Fruit fly (Drosophila melanogaster) whole organism, embryonic: ENCODE results near the gene Cpr67Fb.

Experiments
- Atf3 ChIP-seq: fragments of 200-800 bp; sonication (Bioruptor generic); optimal IDR thresholded peaks from 3 replicates; lab custom pipeline; 2016; ENCODE audit warnings: missing biosample characterization, missing genetic modification characterization
- CG10267 ChIP-seq: fragments of 200-800 bp; sonication (Bioruptor generic); optimal IDR thresholded peaks from 2 replicates; lab custom pipeline; 2018; ENCODE audit warnings: missing biosample characterization, mild to moderate bottlenecking, missing genetic modification characterization, moderate library complexity
- CG10462 ChIP-seq: fragments of 200-800 bp; sonication (Bioruptor generic); optimal IDR thresholded peaks from 2 replicates; lab custom pipeline; 2016; ENCODE audit warnings: missing biosample characterization, missing genetic modification characterization
- CG11560 ChIP-seq: fragments of 200-800 bp; sonication (Bioruptor generic); IDR thresholded peaks from 3 replicates; pipeline ENCODE4 v1.3.6; 2022; ENCODE audit warnings: missing biosample characterization, missing genetic modification characterization
- CG1233 ChIP-seq: fragments of 200-800 bp; sonication (Bioruptor generic); optimal IDR thresholded peaks from 4 replicates; lab custom pipeline; 2018; ENCODE audit warnings: missing biosample characterization, mild to moderate bottlenecking, missing genetic modification characterization
- CG12744 ChIP-seq: fragments of 200-800 bp; sonication (Bioruptor generic); optimal IDR thresholded peaks from 2 replicates; lab custom pipeline; 2016; ENCODE audit warnings: missing biosample characterization, missing genetic modification characterization
- CG13287 ChIP-seq: fragments of 200-800 bp; sonication (Bioruptor generic); IDR thresholded peaks from 2 replicates; pipeline ENCODE4 v1.3.6; 2022; ENCODE audit warnings: missing biosample characterization, missing genetic modification characterization; ENCODE audit not compliant: partially characterized antibody
- CG14965 ChIP-seq: fragments of 200-800 bp; sonication (Bioruptor generic); optimal IDR thresholded peaks from 2 replicates; lab custom pipeline; 2016; ENCODE audit warnings: missing biosample characterization, missing genetic modification characterization, borderline replicate concordance
- CG15011 ChIP-seq: fragments of 200-800 bp; sonication (Bioruptor generic); optimal IDR thresholded peaks from 3 replicates; lab custom pipeline; 2018; ENCODE audit warnings: missing biosample characterization, mild to moderate bottlenecking, missing genetic modification characterization
- CG15073 ChIP-seq: fragments of 200-800 bp; sonication (Bioruptor generic); optimal IDR thresholded peaks from 2 replicates; lab custom pipeline; 2016; ENCODE audit warnings: missing biosample characterization, missing genetic modification characterization
- CG15479 ChIP-seq: fragments of 200-800 bp; sonication (Bioruptor generic); optimal IDR thresholded peaks from 3 replicates; lab custom pipeline; 2019; ENCODE audit warnings: missing biosample characterization, mild to moderate bottlenecking, missing genetic modification characterization, moderate library complexity
- CG15696 ChIP-seq: fragments of 200-800 bp; sonication (Bioruptor generic); optimal IDR thresholded peaks from 2 replicates; lab custom pipeline; 2019; ENCODE audit warnings: missing biosample characterization, mild to moderate bottlenecking, missing genetic modification characterization, moderate library complexity
- CG17802 ChIP-seq: fragments of 200-800 bp; sonication (Bioruptor generic); optimal IDR thresholded peaks from 2 replicates; lab custom pipeline; 2018; ENCODE audit warnings: missing biosample characterization, mild to moderate bottlenecking, missing genetic modification characterization, moderate library complexity
- CG1792 ChIP-seq: fragments of 200-800 bp; sonication (Bioruptor generic); optimal IDR thresholded peaks from 2 replicates; lab custom pipeline; 2016; ENCODE audit warnings: missing biosample characterization, missing genetic modification characterization
- CG31388 ChIP-seq: fragments of 200-800 bp; sonication (Bioruptor generic); optimal IDR thresholded peaks from 2 replicates; lab custom pipeline; 2016; ENCODE audit warnings: missing biosample characterization, missing genetic modification characterization
- CG31441 ChIP-seq: fragments of 200-800 bp; sonication (Bioruptor generic); IDR thresholded peaks from 2 replicates; pipeline ENCODE4 v1.3.6; 2022; ENCODE audit warnings: missing biosample characterization, missing genetic modification characterization
- CG4360 ChIP-seq: fragments of 200-800 bp; sonication (Bioruptor generic); IDR thresholded peaks from 2 replicates; pipeline ENCODE4 v1.3.6; 2022; ENCODE audit warnings: missing biosample characterization, missing genetic modification characterization
- CG6765 ChIP-seq: fragments of 200-800 bp; sonication (Bioruptor generic); optimal IDR thresholded peaks from 3 replicates; lab custom pipeline; 2017; ENCODE audit warnings: missing biosample characterization, mild to moderate bottlenecking, missing genetic modification characterization
- CG7271 ChIP-seq: fragments of 200-800 bp; sonication (Bioruptor generic); optimal IDR thresholded peaks from 2 replicates; lab custom pipeline; 2018; ENCODE audit warnings: missing biosample characterization, mild to moderate bottlenecking, missing genetic modification characterization, moderate library complexity
- CG7786 ChIP-seq: fragments of 200-800 bp; sonication (Bioruptor generic); optimal IDR thresholded peaks from 2 replicates; lab custom pipeline; 2016; ENCODE audit warnings: missing biosample characterization, missing genetic modification characterization
- CG7963 ChIP-seq: fragments of 200-800 bp; sonication (Bioruptor generic); IDR thresholded peaks from 3 replicates; pipeline ENCODE4 v1.3.6; 2022; ENCODE audit warnings: missing biosample characterization, missing genetic modification characterization; ENCODE audit not compliant: partially characterized antibody
- CHES-1-like ChIP-seq: fragments of 200-800 bp; sonication (Bioruptor generic); optimal IDR thresholded peaks from 2 replicates; lab custom pipeline; 2016; ENCODE audit warnings: missing biosample characterization, missing genetic modification characterization
- Dbx ChIP-seq: fragments of 200-800 bp; sonication (Bioruptor generic); IDR thresholded peaks from 3 replicates; pipeline ENCODE4 v1.3.6; 2022; ENCODE audit warnings: missing biosample characterization, missing genetic modification characterization
- Dip3 ChIP-seq: fragments of 200-800 bp; sonication (Bioruptor generic); optimal IDR thresholded peaks from 3 replicates; lab custom pipeline; 2016; ENCODE audit warnings: missing biosample characterization, missing genetic modification characterization
- Dref ChIP-seq: fragments of 200-800 bp; sonication (Bioruptor generic); IDR thresholded peaks from 2 replicates; pipeline ENCODE4 v1.3.6; 2022; ENCODE audit warnings: missing biosample characterization, missing genetic modification characterization
- H2.0 ChIP-seq: fragments of 200-800 bp; sonication (Bioruptor generic); IDR thresholded peaks from 2 replicates; pipeline ENCODE4 v1.3.6; 2022; ENCODE audit warnings: missing biosample characterization, missing genetic modification characterization
- HHEX ChIP-seq: fragments of 200-800 bp; sonication (Bioruptor generic); optimal IDR thresholded peaks from 3 replicates; lab custom pipeline; 2017; ENCODE audit warnings: missing biosample characterization, mild to moderate bottlenecking, missing genetic modification characterization, missing genetic modification reagents
- Max ChIP-seq: fragments of 200-800 bp; sonication (Bioruptor generic); optimal IDR thresholded peaks from 2 replicates; lab custom pipeline; 2016; ENCODE audit warnings: missing biosample characterization, mild to moderate bottlenecking, missing genetic modification characterization
- Myb ChIP-seq: fragments of 200-800 bp; sonication (Bioruptor generic); optimal IDR thresholded peaks from 2 replicates; lab custom pipeline; 2016; ENCODE audit warnings: missing biosample characterization, missing genetic modification characterization
- Nf-YC ChIP-seq: fragments of 200-800 bp; optimal IDR thresholded peaks from 3 replicates; lab custom pipeline; 2019; ENCODE audit warnings: missing biosample characterization, mild to moderate bottlenecking, missing genetic modification characterization, moderate library complexity
- Stat92E ChIP-seq, 3 experiments: fragments of >200 bp in 2 of 3; fragments of 200-800 bp in 1 of 3; sonication (Bioruptor generic) in 1 of 3; optimal IDR thresholded peaks; 2 replicates each; lab custom pipeline; 2017 to 2019; ENCODE audit warnings: missing biosample characterization in 3 of 3, missing genetic modification characterization in 3 of 3, mild to moderate bottlenecking in 1 of 3, moderate library complexity in 1 of 3
- TFAM ChIP-seq: fragments of 200-800 bp; sonication (Bioruptor generic); optimal IDR thresholded peaks from 2 replicates; lab custom pipeline; 2017; ENCODE audit warnings: missing biosample characterization, missing genetic modification characterization, inconsistent platforms
- Taf1 ChIP-seq: fragments of 200-800 bp; sonication (Bioruptor generic); IDR thresholded peaks from 2 replicates; pipeline ENCODE4 v1.3.6; 2022; ENCODE audit warnings: missing biosample characterization, missing genetic modification characterization
- ac ChIP-seq: fragments of 200-800 bp; sonication (Bioruptor generic); optimal IDR thresholded peaks from 3 replicates; lab custom pipeline; 2017; ENCODE audit warnings: missing biosample characterization, mild to moderate bottlenecking, missing genetic modification characterization
- ci ChIP-seq: fragments of 200-800 bp; sonication (Bioruptor generic); IDR thresholded peaks from 3 replicates; pipeline ENCODE4 v1.3.6; 2022; ENCODE audit warnings: missing biosample characterization, missing genetic modification characterization
- croc ChIP-seq: fragments of 200-800 bp; sonication (Bioruptor generic); conservative IDR thresholded peaks from 3 replicates; pipeline ENCODE4 v1.3.6; 2022; ENCODE audit warnings: missing biosample characterization, missing genetic modification characterization
- dmrt99B ChIP-seq: fragments of 200-800 bp; sonication (Bioruptor generic); optimal IDR thresholded peaks from 2 replicates; lab custom pipeline; 2018; ENCODE audit warnings: missing biosample characterization, mild to moderate bottlenecking, missing genetic modification characterization, moderate library complexity
- fd102C ChIP-seq: fragments of 200-800 bp; sonication (Bioruptor generic); optimal IDR thresholded peaks from 2 replicates; lab custom pipeline; 2018; ENCODE audit warnings: missing biosample characterization, mild to moderate bottlenecking, missing genetic modification characterization, moderate library complexity
- lbe ChIP-seq: fragments of 200-800 bp; sonication (Bioruptor generic); optimal IDR thresholded peaks from 2 replicates; lab custom pipeline; 2016; ENCODE audit warnings: missing biosample characterization, mild to moderate bottlenecking, missing genetic modification characterization
- pan ChIP-seq, 4 experiments: fragments of >200 bp in 3 of 4; fragments of 200-800 bp in 1 of 4; sonication (Bioruptor generic) in 1 of 4; optimal IDR thresholded peaks in 3 of 4; IDR thresholded peaks in 1 of 4; 2 replicates each; pipeline versions ENCODE4 v1.3.6 to Lab custom; 2017 to 2022; ENCODE audit warnings: missing biosample characterization in 2 of 4, missing genetic modification characterization in 2 of 4, mixed read lengths in 1 of 4
- pb ChIP-seq: fragments of 200-800 bp; sonication (Bioruptor generic); optimal IDR thresholded peaks from 3 replicates; lab custom pipeline; 2016; ENCODE audit warnings: missing biosample characterization, missing genetic modification characterization
- peb ChIP-seq: fragments of 200-800 bp; sonication (Bioruptor generic); IDR thresholded peaks from 2 replicates; pipeline ENCODE4 v1.3.6; 2022; ENCODE audit warnings: missing biosample characterization, missing genetic modification characterization
- pita ChIP-seq: fragments of 200-800 bp; sonication (Bioruptor generic); optimal IDR thresholded peaks from 2 replicates; lab custom pipeline; 2017; ENCODE audit warnings: missing biosample characterization, mild to moderate bottlenecking, missing genetic modification characterization
- pros ChIP-seq: fragments of 200-800 bp; sonication (Bioruptor generic); optimal IDR thresholded peaks from 3 replicates; lab custom pipeline; 2019; ENCODE audit warnings: missing biosample characterization, mild to moderate bottlenecking, missing genetic modification characterization, moderate library complexity
- so ChIP-seq: fragments of 200-800 bp; sonication (Bioruptor generic); IDR thresholded peaks from 3 replicates; pipeline ENCODE4 v1.3.6; 2022; ENCODE audit warnings: missing biosample characterization, missing genetic modification characterization
- stc ChIP-seq: fragments of 200-800 bp; sonication (Bioruptor generic); IDR thresholded peaks from 2 replicates; pipeline ENCODE4 v1.3.6; 2022; ENCODE audit warnings: missing biosample characterization, missing genetic modification characterization
- tgo ChIP-seq: fragments of 200-800 bp; sonication (Bioruptor generic); IDR thresholded peaks from 3 replicates; pipeline ENCODE4 v1.3.6; 2022; ENCODE audit warnings: missing biosample characterization, missing genetic modification characterization
- vfl ChIP-seq: fragments of 200-800 bp; sonication (Bioruptor generic); optimal IDR thresholded peaks from 2 replicates; lab custom pipeline; 2016; ENCODE audit warnings: missing biosample characterization, missing genetic modification characterization
- wor ChIP-seq: fragments of 200-800 bp; sonication (Bioruptor generic); IDR thresholded peaks from 2 replicates; pipeline ENCODE4 v1.3.6; 2022; ENCODE audit warnings: missing biosample characterization, missing genetic modification characterization
- zfh2 ChIP-seq: fragments of 200-800 bp; sonication (Bioruptor generic); optimal IDR thresholded peaks from 2 replicates; lab custom pipeline; 2016; ENCODE audit warnings: missing biosample characterization, missing genetic modification characterization

The Cpr67Fb gene

DNA sequence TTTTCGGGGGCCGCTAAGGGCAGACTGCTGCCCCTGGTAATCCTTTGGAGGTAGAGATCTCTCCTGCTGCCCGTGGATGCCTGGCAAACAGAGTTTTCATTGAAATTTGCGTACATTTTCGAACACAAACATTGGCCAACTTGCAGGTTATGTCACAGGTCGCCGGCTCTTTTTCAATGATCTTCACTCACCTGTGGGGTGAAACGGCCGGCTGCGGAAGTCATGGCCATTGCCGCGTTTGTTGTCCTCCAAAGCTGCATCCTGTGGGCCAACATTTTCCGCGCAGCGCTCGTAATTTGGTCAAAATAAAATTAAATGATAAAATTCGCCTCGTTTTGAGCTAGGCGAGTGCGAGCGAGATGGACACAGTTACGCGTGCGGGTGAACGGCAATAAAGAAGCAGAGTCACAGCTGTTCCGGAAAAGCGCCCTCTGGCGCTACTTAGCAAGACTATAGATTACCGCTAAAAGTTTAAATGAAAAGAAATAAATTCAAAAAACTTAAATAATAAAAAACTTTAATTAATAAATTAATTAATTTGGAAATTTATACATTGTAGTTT, 8.2 kb upstream of the Cpr67Fb start (continued):
- TF ChIP-seq TFAM (GFP tag; lab: Kevin White, UChicago) (no peak), CG4360 (GFP tag; lab: Robert Waterston, UW) (no peak), Stat92E (GFP tag; optimal IDR thresholded peaks at IDR 0.05; lab: Kevin White, UChicago) (no peak), CG31388 (GFP tag; lab: Kevin White, UChicago) (no peak), CG15696 (tag; lab: Kevin White, UChicago) (no peak), ci (GFP tag; lab: Robert Waterston, UW) (no peak), croc (GFP tag; lab: Robert Waterston, UW) (no peak), CG15073 (no peak), zfh2 (GFP tag; lab: Kevin White, UChicago) (no peak), lbe (GFP tag; lab: Kevin White, UChicago) (no peak), pita (GFP tag; lab: Kevin White, UChicago) (no peak), pros (GFP tag; lab: Kevin White, UChicago) (no peak), ac (GFP tag; lab: Kevin White, UChicago) (no peak), Max (peak; percentile 14), CHES-1-like (GFP tag; lab: Kevin White, UChicago) (no peak), CG1792 (no peak), CG10462 (GFP tag; lab: Kevin White, UChicago) (no peak), Dip3 (GFP tag; lab: Kevin White, UChicago) (no peak), so (GFP tag; lab: Robert Waterston, UW) (no peak), pan (optimal IDR thresholded peaks at IDR 0.05; lab: Kevin White, UChicago) (no peak), pan (GFP tag; optimal IDR thresholded peaks at IDR 0.05 in 1 of 2, IDR thresholded peaks at IDR 0.05 in 1 of 2) (no peak), H2.0 (GFP tag; lab: Robert Waterston, UW) (no peak; the same call in 1 of the 2 replicates), CG1233 (no peak), CG7786 (GFP tag; lab: Kevin White, UChicago) (no peak), Nf-YC (tag; lab: Kevin White, UChicago) (peak; percentile 1), CG7963 (GFP tag; lab: Robert Waterston, UW) (no peak), CG12744 (no peak), wor (GFP tag; lab: Robert Waterston, UW) (no peak), CG17802 (no peak), tgo (GFP tag; lab: Robert Waterston, UW) (no peak), CG10267 (tag; lab: Kevin White, UChicago) (peak; percentile 32), Dref (GFP tag; lab: Robert Waterston, UW) (no peak), Atf3 (GFP tag; lab: Kevin White, UChicago) (no peak), vfl (no peak), HHEX (GFP tag; lab: Kevin White, UChicago) (no peak), CG6765 (GFP tag; lab: Kevin White, UChicago) (no peak), CG15011 (GFP tag; lab: Kevin White, UChicago) (no peak), CG13287 (GFP tag; lab: Robert Waterston, UW) (peak; percentile 31), CG31441 (no peak), Taf1 (GFP tag; lab: Robert Waterston, UW) (no peak), CG11560 (tag; lab: Robert Waterston, UW) (no peak), Myb (GFP tag; lab: Kevin White, UChicago) (peak; percentile 10), pb (GFP tag; lab: Kevin White, UChicago) (no peak), dmrt99B (no peak), Dbx (GFP tag; lab: Robert Waterston, UW) (0 out of 3 replicates have a peak, but pooled peaks have one; percentile 41), CG7271 (tag; lab: Kevin White, UChicago) (no peak), peb (GFP tag; lab: Robert Waterston, UW) (no peak), CG15479 (no peak), fd102C (GFP tag; lab: Kevin White, UChicago) (no peak), CG14965 (GFP tag; lab: Kevin White, UChicago) (peak; percentile 76), stc (GFP tag; lab: Robert Waterston, UW) (no peak)
